Worm (Caenorhabditis elegans) whole organism, L2 larva: ENCODE measurements around the gene vha-14.

Experiments used
- F13H6.1 ChIP-seq: sonication (generic microtip); optimal IDR thresholded peaks from 2 replicates; lab custom pipeline; 2016; ENCODE audit warnings: missing genetic modification characterization, missing compliant biosample characterization
- Y55F3AM.14 ChIP-seq: fragments of 200-800 bp; sonication (Bioruptor generic); optimal IDR thresholded peaks from 2 replicates; lab custom pipeline; 2018; ENCODE audit warnings: mild to moderate bottlenecking, missing genetic modification characterization, missing compliant biosample characterization
- ZK546.5 ChIP-seq: sonication (generic microtip); optimal IDR thresholded peaks from 2 replicates; lab custom pipeline; 2017; ENCODE audit warnings: missing biosample characterization, missing genetic modification characterization
- ceh-82 ChIP-seq: fragments of 150-350 bp; optimal IDR thresholded peaks from 2 replicates; lab custom pipeline; 2014; ENCODE audit warnings: missing biosample characterization, missing genetic modification characterization
- egl-27 ChIP-seq: sonication (generic microtip); optimal IDR thresholded peaks from 3 replicates; lab custom pipeline; 2017; ENCODE audit warnings: missing biosample characterization, missing genetic modification reagents, missing genetic modification characterization
- mdl-1 ChIP-seq, 2 experiments: fragments of 150-350 bp in 1 of 2; sonication (generic microtip) in 1 of 2; optimal IDR thresholded peaks; 2 replicates each; lab custom pipeline; 2017; ENCODE audit warnings: missing biosample characterization in 2 of 2, missing genetic modification characterization in 2 of 2
- nhr-11 ChIP-seq: fragments of 150-350 bp; optimal IDR thresholded peaks from 2 replicates; lab custom pipeline; 2014; ENCODE audit warnings: missing biosample characterization, missing genetic modification characterization
- nhr-237 ChIP-seq: fragments of 150-350 bp; optimal IDR thresholded peaks from 2 replicates; lab custom pipeline; 2014; ENCODE audit warnings: missing biosample characterization, missing genetic modification characterization
- nhr-77 ChIP-seq: fragments of 150-350 bp; optimal IDR thresholded peaks from 2 replicates; lab custom pipeline; 2014; ENCODE audit warnings: missing biosample characterization, missing genetic modification characterization
- skn-1 ChIP-seq: sonication (generic microtip); optimal IDR thresholded peaks from 2 replicates; lab custom pipeline; 2017; ENCODE audit warnings: missing biosample characterization, missing genetic modification characterization
- sma-3 ChIP-seq: sonication (generic microtip); optimal IDR thresholded peaks from 2 replicates; lab custom pipeline; 2016; ENCODE audit warnings: missing genetic modification reagents, missing genetic modification characterization, missing compliant biosample characterization
- snpc-4 ChIP-seq: fragments of 150-350 bp; optimal IDR thresholded peaks from 2 replicates; lab custom pipeline; 2014; ENCODE audit warnings: missing biosample characterization, missing genetic modification characterization
- unc-62 ChIP-seq: fragments of 150-350 bp; optimal IDR thresholded peaks from 2 replicates; lab custom pipeline; 2014; ENCODE audit warnings: missing biosample characterization, missing genetic modification reagents, missing genetic modification characterization
- zag-1 ChIP-seq: fragments of 150-350 bp; optimal IDR thresholded peaks from 2 replicates; lab custom pipeline; 2014; ENCODE audit warnings: missing biosample characterization, missing genetic modification characterization

DNA sequence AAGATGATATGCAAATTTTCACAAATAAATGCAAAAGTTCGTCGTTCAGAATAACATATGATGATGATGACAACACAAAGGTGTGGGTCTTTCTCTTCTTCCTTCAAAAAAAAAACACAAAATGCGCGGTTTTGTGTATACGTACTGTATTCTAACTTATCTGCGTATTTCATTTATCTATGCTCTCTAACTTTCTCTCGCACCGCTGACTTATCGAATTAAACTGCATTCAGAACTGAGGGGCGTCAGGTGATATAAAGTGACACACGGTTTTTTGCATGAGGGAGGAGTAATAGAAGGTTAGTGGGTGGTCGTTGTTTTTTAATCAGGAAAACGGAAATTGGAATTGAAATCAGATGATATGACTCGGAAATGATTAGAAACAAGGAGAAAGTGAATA is 7.6 kb upstream of the vha-14 start, which contains the start of gene sod-4:
- TF ChIP-seq egl-27 (tag; lab: Kevin White, UChicago): no peak
- no peak for TF ChIP-seq mdl-1 (tag; optimal IDR thresholded peaks at IDR 0.05; lab: Kevin White, UChicago)
- TF ChIP-seq skn-1 (tag; lab: Kevin White, UChicago): no peak
- TF ChIP-seq zag-1 (tag; lab: Kevin White, UChicago): no peak
- peak; percentile 47 for TF ChIP-seq sma-3 (GFP tag; lab: Kevin White, UChicago)
- no peak for TF ChIP-seq Y55F3AM.14 (GFP tag; lab: Kevin White, UChicago)
- no peak for TF ChIP-seq F13H6.1 (tag; lab: Kevin White, UChicago)
- no peak for TF ChIP-seq snpc-4 (tag; lab: Kevin White, UChicago)
- TF ChIP-seq nhr-237 (tag; lab: Kevin White, UChicago): no peak
- TF ChIP-seq ceh-82 (tag; lab: Kevin White, UChicago): no peak
- no peak for TF ChIP-seq nhr-11 (tag; lab: Kevin White, UChicago)
- TF ChIP-seq ZK546.5 (tag; lab: Kevin White, UChicago): no peak
- no peak for TF ChIP-seq nhr-77
- no peak for TF ChIP-seq unc-62 (GFP tag; lab: Kevin White, UChicago)
